Fruit fly (Drosophila melanogaster): ENCODE results near the gene CG12496.

DNA sequence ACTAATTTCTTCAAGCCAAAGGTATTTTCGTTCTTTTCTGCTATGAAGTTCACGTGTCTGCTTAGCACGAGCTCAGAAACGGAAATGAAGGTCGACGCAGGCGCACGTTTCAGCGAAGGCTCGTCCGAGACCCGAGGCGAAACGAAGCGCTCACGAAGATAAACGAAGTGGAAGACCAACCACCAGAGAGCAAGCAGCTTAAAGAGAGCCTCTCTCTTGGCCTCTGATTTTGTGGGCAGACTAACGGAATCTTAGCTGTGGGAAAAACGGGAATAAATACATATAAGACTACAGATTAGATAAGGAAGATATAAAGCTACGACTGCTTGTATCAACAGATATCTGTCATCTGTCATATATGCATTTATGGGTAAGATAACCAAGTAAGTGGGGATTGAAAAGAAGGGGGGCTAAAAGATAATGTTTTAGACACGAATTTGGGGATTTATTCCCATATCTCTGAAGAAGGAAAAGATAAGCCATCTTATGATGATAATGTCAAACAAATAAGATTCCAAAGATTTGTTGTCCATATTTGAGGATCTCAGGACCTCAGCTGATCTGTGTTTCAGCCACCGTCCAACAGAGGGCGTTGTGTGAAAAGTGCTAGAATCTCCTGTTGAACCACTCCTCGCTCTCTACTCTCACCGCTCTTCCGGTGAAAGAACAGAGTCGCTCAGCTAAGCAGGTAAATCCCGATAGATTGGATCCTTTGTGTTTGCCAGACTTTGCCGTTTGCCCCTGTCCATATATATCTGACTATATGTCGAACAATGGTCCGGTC, 22.9 kb downstream of the CG12496 start, which contains the start of gene PsGEF:
- TF ChIP-seq salr (GFP tag; optimal IDR thresholded peaks at IDR 0.05) (no peak), CG6854 (GFP tag; optimal IDR thresholded peaks at IDR 0.05) (no peak), Lpt (GFP tag; optimal IDR thresholded peaks at IDR 0.05) (no peak), CG16779 (tag; optimal IDR thresholded peaks at IDR 0.05) (no peak), spab (GFP tag; optimal IDR thresholded peaks at IDR 0.05) (no peak), dac (GFP tag; optimal IDR thresholded peaks at IDR 0.05) (no peak)

All from whole organism, prepupa.